Worm (Caenorhabditis elegans) whole organism, midembryonic: ENCODE measurements around the gene lgc-6.

Source experiments
- cog-1 ChIP-seq: sonication (generic microtip); optimal IDR thresholded peaks from 2 replicates; lab custom pipeline; 2016; ENCODE audit warnings: missing genetic modification characterization, missing compliant biosample characterization
- klf-2 ChIP-seq: fragments of 200-800 bp; sonication (Bioruptor generic); conservative IDR thresholded peaks from 2 replicates; pipeline ENCODE4 v1.3.6; 2022; ENCODE audit warnings: missing genetic modification reagents, missing genetic modification characterization, missing compliant biosample characterization
- med-1 ChIP-seq: sonication (generic microtip); optimal IDR thresholded peaks from 2 replicates; lab custom pipeline; 2017; ENCODE audit warnings: missing genetic modification characterization, mild to moderate bottlenecking, missing compliant biosample characterization, antibody characterized with exemption, missing genetic modification reagents; ENCODE audit not compliant: insufficient read depth
- ref-1 ChIP-seq: fragments of 200-800 bp; sonication (Bioruptor generic); conservative IDR thresholded peaks from 2 replicates; pipeline ENCODE4 v1.3.6; 2022; ENCODE audit warnings: missing genetic modification reagents, missing genetic modification characterization, missing compliant biosample characterization
- tab-1 ChIP-seq: fragments of 200-800 bp; sonication (Bioruptor generic); IDR thresholded peaks from 2 replicates; pipeline ENCODE4 v1.3.6; 2022; ENCODE audit warnings: missing genetic modification characterization, missing compliant biosample characterization
- ztf-23 ChIP-seq: fragments of 200-800 bp; sonication (Bioruptor generic); IDR thresholded peaks from 2 replicates; pipeline ENCODE4 v1.3.6; 2022; ENCODE audit warnings: missing genetic modification reagents, missing genetic modification characterization, missing compliant biosample characterization

- TF ChIP-seq med-1 (no peak), ztf-23 (GFP tag; lab: Robert Waterston, UW) (no peak), tab-1 (GFP tag; lab: Robert Waterston, UW) (no peak), cog-1 (tag; lab: Kevin White, UChicago) (no peak), klf-2 (GFP tag; lab: Robert Waterston, UW) (no peak), ref-1 (no peak)
These were observed 20.9 kb upstream of the lgc-6 start for ce11 chrIV:8318799-8319198.
